Fruit fly (Drosophila melanogaster): ENCODE data around the gene Six4.

DNA sequence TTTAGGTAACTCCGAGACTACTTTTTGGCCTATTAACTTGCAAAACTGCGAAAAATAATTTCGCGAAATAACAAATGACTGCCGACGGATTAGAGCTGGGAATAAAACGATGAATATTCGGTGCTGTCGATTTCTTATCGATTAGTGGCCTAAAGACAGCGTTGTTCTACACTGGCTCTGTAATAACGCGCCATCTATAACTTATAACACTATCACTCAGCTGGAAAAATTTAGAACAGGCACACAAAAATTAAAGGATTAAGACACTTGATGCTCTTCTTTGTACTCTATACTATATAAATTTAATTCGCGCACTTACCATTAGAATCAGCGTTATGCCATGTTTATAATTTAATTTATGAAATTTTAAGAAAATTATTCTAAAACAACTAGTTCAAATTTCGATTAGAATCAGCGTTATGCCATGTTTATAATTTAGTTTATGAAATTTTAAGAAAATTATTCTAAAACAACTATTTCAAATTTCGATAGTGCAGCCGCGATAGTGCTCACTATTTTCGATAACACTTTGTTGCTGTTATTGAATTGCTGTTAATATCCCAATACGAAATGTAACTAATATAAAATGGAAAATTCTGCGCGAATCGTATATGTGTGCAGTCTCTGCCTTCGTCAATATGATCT is 49.0 kb upstream of the Six4 start, which contains the start of the genes CSN3 and CG11456:
- TF ChIP-seq Clk (GFP tag; optimal IDR thresholded peaks at IDR 0.05) (no peak), Crg-1 (GFP tag; optimal IDR thresholded peaks at IDR 0.05) (peak; percentile 58), tj (GFP tag; optimal IDR thresholded peaks at IDR 0.05) (no peak)

Measured in whole organism, adult.